Fruit fly (Drosophila melanogaster): ENCODE data around the gene Pop5.

Pop5 gene

DNA sequence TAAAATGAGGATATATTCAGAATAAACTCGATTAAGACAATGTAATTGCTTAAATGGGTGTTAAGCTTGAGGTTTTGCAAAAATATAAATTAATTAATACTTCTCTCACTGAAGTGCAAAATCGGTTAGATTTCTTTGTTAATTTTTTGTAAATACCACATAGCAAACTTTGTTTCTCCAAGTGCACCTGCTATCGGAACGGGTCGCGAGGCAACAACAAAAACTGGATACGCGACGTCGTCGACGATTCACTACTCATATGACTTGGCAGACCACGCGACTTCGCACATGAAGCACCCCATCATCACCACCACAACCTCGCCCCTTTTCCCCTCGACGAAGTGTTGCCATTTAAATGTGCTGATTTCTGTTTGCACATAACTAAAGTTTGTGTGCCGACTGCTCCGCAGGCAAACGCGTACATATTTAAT is 37.8 kb downstream of the Pop5 start:
- TF ChIP-seq CG8478 (optimal IDR thresholded peaks at IDR 0.05) (no peak), CTCF (optimal IDR thresholded peaks at IDR 0.05) (no peak)

DNA sequence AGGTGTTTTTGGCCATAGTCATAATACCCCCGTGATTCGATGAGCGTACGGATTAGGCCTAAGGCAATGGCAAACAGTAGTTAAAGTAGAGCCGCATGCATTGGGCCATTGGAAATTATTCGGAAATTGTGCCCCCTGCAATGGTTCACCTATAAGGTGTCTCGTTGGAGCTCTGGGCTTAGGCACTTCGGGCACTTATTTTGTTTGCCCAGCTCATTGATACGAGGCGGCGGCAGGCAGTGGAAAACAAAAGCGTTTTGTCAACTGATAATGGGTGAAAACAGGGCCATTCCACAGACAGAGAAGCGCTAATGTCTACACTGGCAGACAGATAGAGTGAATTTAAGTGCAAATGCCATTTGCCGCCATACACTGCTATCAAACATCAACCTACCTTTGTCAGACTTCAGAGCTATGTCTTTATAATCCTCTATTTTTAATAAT is 38.6 kb downstream of the Pop5 start:
- TF ChIP-seq CG8478 (optimal IDR thresholded peaks at IDR 0.05) (no peak), CTCF (optimal IDR thresholded peaks at IDR 0.05) (no peak)

DNA sequence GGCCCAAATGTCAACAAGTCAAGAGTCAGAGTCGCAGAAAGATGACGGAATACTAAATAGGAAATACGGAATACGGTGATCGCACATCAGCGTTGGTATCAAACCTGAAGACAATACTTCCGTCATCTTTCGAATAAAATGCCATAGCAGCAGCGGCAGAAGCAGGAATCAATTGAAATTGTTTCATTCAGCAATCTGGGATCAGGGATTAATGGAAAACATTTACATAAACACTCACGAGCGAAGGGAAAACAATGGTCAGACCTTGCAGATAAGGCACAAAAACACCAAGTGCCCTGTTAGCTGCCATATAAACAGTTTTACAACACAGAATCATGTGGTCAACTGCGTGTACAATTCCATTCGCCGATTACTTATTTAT is 39.4 kb downstream of the Pop5 start:
- TF ChIP-seq CG8478 (optimal IDR thresholded peaks at IDR 0.05) (no peak), CTCF (optimal IDR thresholded peaks at IDR 0.05) (no peak)

DNA sequence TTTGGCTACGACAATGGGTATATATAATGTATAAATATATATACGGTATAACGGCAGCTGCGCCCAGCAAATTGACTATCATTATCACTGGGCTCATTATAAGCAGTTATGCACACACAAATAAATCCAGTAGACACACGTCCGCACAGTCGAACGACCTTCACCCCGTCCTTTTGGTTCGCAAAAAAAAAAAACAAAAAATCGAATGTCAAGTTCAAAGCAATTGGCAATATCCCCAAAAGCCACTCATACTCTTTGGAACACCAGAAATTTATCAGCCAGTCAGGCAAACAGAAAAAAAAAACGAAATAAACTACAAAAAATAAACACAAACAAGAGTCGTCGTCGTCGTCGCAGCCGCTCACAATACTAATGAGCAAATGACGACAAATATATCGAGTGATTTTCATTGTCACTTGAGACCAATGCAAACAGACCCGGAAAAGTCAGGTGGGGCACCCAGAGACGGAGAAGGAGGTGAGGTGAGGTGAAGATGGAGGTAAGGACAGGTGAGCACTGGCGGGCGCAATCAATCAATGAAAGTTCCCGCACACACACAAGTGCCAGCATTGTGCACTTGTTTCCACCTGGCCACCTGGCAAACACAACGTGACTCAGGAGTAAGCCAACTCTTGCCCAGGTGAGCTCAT is 39.9 kb downstream of the Pop5 start:
- TF ChIP-seq CG8478 (optimal IDR thresholded peaks at IDR 0.05), result no peak
- TF ChIP-seq CTCF (optimal IDR thresholded peaks at IDR 0.05), result no peak

DNA sequence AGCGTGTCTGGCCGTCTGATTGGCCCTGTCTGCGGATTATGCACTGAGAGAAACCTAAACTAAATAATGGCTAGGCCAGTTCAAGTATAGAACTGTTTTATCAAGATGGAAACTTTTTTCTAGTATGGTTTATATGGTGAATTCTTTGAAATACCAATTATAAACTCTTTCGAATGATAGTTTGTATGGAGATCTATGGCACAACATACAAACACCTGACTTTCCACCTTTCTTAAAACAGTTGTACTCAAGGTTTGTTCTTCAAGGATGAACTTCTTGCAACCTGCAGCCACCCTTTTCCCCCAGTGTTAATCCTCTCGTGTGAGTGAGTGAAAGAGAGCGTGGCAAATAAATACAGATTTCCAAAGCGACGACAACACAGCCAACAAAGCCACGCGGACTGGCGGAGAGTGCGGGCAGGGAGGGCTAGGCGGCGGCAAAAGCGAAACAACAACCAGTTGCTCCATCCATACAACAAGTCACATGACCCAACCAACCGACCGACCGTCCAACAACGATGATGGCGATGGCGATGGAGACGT is 40.5 kb downstream of the Pop5 start:
- TF ChIP-seq CG8478 (optimal IDR thresholded peaks at IDR 0.05) (no peak), CTCF (optimal IDR thresholded peaks at IDR 0.05) (no peak)

DNA sequence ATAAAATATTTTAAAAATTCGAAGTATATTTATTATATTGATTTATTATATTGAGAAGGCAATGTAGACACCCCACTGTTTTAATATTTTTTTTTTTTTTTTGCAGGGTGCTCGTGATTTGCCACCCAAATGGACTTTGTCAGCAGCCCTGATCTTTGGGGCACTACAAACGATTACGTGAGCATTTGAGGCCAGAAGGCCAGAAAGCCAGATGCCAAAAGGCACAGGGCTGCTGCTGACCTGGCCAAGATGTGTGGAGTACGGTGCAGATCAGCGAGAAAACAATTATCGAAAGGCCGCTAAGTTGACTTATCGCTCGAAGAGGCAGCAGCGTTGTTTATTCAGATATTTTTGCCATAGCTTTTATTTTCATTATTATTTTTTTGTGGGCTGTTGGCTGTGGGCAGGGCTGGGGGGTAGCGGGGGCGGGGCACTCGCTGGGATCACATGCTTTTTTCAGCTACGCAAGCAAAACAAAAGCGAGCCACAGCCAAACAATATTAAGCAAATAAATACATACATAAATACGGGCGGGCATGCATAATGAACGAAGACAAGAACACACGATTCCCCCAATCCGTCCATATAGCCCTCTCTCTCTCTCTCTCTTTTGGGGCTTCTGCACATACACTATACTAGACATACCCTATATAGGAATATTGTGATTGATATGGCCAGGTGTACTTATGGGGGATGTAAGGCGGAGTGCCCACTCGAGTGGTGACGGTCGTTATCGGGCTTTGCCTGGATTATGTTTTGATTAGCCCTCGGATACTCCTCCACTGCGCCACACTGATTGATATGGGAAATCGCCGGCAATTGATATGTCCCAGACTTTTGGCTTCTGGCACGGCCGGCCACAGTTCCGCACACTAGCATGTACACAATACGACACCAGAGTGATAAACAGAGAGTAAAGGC is 41.3 kb downstream of the Pop5 start:
- no peak for TF ChIP-seq CG8478 (optimal IDR thresholded peaks at IDR 0.05)
- TF ChIP-seq CTCF (optimal IDR thresholded peaks at IDR 0.05), result no peak

DNA sequence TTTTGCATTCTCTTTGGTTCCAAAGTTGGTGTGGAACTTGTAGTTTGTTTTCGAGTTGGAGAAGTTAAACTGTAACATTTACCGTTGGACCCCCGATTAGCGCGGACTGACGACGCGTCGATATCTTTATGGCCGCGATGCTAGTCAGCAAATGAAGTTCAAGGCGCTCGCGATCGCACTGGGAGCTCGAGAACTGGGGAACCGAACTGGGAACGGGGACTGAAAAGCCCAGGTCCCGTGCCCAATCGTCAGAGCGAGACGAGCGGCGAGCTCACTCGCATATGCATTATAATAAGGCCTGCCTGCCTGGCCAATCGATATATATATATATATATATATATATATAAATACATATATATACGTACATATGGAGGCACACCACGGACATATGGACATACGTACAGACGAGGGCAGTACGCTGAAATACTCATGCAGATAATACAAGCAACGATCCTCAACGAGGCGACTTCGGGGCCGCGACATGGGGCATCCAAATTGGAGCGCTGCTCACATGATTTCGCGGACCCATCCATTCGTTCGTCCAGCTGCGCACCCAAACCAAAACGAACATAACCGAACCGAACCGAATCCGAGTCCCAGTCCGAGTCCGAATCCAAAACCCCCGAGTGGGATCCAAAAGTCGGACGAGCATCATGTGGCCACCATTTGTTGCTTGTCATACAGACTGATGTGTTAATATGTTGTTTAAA is 42.5 kb downstream of the Pop5 start:
- no peak for TF ChIP-seq CG8478 (optimal IDR thresholded peaks at IDR 0.05)
- no peak for TF ChIP-seq CTCF (optimal IDR thresholded peaks at IDR 0.05)

DNA sequence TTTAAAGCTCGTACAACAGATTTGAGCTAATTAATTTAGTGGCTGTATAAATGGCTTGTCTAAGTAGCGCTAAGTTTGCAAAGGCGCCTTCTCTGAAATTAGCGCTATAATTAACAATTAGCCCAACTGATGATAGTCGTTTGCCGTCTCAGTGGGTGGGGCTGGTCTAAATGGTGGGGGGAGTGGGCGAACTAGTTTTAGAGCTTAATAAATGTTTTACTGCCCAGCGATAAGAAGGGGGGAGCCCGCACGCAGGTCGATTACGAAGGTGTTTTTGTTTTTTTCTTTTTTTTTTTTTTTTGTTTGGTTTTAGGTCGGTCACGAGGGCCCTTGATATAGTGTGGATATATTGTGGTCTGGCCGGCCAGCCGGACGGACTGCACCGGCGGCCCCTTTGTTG is 43.8 kb downstream of the Pop5 start:
- TF ChIP-seq CTCF (optimal IDR thresholded peaks at IDR 0.05), result no peak
- no peak for TF ChIP-seq CG8478 (optimal IDR thresholded peaks at IDR 0.05)

DNA sequence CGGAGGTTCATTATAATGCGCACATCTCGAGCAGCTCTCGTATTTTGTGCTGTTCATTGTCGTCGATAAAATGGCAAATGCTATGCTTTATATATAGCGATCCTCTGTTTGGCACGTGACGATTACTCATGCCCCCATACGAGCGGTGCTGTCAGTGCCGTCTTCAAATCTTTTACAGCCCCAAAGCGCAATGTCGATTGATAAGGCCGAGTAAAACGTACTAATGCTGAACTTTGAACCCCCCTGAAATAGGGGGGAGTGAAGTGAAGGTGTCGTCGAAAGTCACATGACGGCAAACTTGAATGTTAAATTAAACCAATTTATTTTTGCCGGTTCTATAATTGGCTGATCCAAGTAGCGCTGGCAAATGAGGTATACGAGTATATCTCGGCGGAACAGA is 44.5 kb downstream of the Pop5 start:
- no peak for TF ChIP-seq CTCF (optimal IDR thresholded peaks at IDR 0.05)
- TF ChIP-seq CG8478 (optimal IDR thresholded peaks at IDR 0.05), result no peak

DNA sequence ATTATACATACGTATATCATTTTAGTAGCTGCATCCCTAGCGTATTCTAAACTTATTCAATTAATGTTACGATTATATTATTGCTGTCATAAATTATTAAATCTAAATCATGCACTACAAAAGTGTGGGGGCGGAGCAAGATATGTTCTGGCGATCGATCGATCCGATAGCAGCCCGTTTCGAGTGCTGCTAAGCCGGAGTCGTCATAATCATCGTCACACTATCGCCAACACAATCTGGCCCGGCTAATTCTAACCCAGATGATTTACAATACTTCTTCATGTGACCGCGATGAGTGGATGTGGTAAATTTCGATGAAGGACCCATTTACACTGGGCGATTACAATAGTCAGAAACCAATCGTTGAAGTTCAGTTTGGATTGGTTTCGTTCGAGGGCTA is 50.0 kb downstream of the Pop5 start:
- TF ChIP-seq CG8478 (optimal IDR thresholded peaks at IDR 0.05) (no peak), CTCF (optimal IDR thresholded peaks at IDR 0.05) (no peak)

All from S2 (cell line).